Worm (Caenorhabditis elegans): ENCODE data around the gene F54E7.9.

ce11 chrIII:5634509-5634908 is 43.2 kb downstream of the F54E7.9 start:
- TF ChIP-seq ama-1 (optimal IDR thresholded peaks at IDR 0.05) (no peak), tbx-37 (GFP tag; conservative IDR thresholded peaks at IDR 0.05) (no peak), hmbx-1 (tag; optimal IDR thresholded peaks at IDR 0.05) (no peak)
